Fruit fly (Drosophila melanogaster) whole organism, embryonic: ENCODE results near the gene GCC88.
A peak's percentile ranks its signal among the peaks of the same experiment; 100 is the strongest.

ENCODE experiments used
- B-H2 ChIP-seq: fragments of 200-800 bp; sonication (Bioruptor generic); optimal IDR thresholded peaks from 2 replicates; lab custom pipeline; 2018; ENCODE audit warnings: missing biosample characterization, mild to moderate bottlenecking, missing genetic modification characterization
- CG10321 ChIP-seq: fragments of 200-800 bp; sonication (Bioruptor generic); IDR thresholded peaks from 2 replicates; pipeline ENCODE4 v1.3.6; 2022; ENCODE audit warnings: missing biosample characterization, missing genetic modification characterization
- CG11696 ChIP-seq: fragments of 200-800 bp; sonication (Bioruptor generic); IDR thresholded peaks from 2 replicates; pipeline ENCODE4 v1.3.6; 2022; ENCODE audit warnings: missing biosample characterization, missing genetic modification characterization
- CG12071 ChIP-seq: fragments of 200-800 bp; sonication (Bioruptor generic); optimal IDR thresholded peaks from 3 replicates; lab custom pipeline; 2018; ENCODE audit warnings: missing biosample characterization, mild to moderate bottlenecking, missing genetic modification characterization
- CG12155 ChIP-seq: fragments of 200-800 bp; sonication (Bioruptor generic); optimal IDR thresholded peaks from 3 replicates; lab custom pipeline; 2016; ENCODE audit warnings: missing biosample characterization, missing genetic modification characterization
- CG12942 ChIP-seq: fragments of 200-800 bp; sonication (Bioruptor generic); optimal IDR thresholded peaks from 3 replicates; lab custom pipeline; 2016; ENCODE audit warnings: missing biosample characterization, missing genetic modification characterization
- CG14014 ChIP-seq: fragments of 200-800 bp; sonication (Bioruptor generic); IDR thresholded peaks from 2 replicates; pipeline ENCODE4 v1.3.6; 2022; ENCODE audit warnings: missing biosample characterization, missing genetic modification characterization
- CG16779 ChIP-seq: fragments of 200-800 bp; sonication (Bioruptor generic); IDR thresholded peaks from 2 replicates; pipeline ENCODE4 v1.3.6; 2022; ENCODE audit warnings: missing biosample characterization, missing genetic modification characterization
- CG17568 ChIP-seq: fragments of 200-800 bp; sonication (Bioruptor generic); optimal IDR thresholded peaks from 2 replicates; lab custom pipeline; 2018; ENCODE audit warnings: missing biosample characterization, mild to moderate bottlenecking, missing genetic modification characterization, moderate library complexity
- CG18476 ChIP-seq: fragments of 200-800 bp; sonication (Bioruptor generic); optimal IDR thresholded peaks from 2 replicates; lab custom pipeline; 2016; ENCODE audit warnings: missing biosample characterization, mild to moderate bottlenecking, missing genetic modification characterization
- CG2116 ChIP-seq: fragments of 200-800 bp; sonication (Bioruptor generic); optimal IDR thresholded peaks from 3 replicates; lab custom pipeline; 2018; ENCODE audit warnings: missing biosample characterization, mild to moderate bottlenecking, missing genetic modification characterization
- CG2120 ChIP-seq: fragments of 200-800 bp; sonication (Bioruptor generic); optimal IDR thresholded peaks from 3 replicates; lab custom pipeline; 2016; ENCODE audit warnings: missing biosample characterization, missing genetic modification characterization
- CG2678 ChIP-seq: fragments of 200-800 bp; sonication (Bioruptor generic); optimal IDR thresholded peaks from 3 replicates; lab custom pipeline; 2019; ENCODE audit warnings: missing biosample characterization, mild to moderate bottlenecking, missing genetic modification characterization, moderate library complexity
- CG31224 ChIP-seq: fragments of 200-800 bp; sonication (Bioruptor generic); IDR thresholded peaks from 2 replicates; pipeline ENCODE4 v1.3.6; 2022; ENCODE audit warnings: missing biosample characterization, missing genetic modification characterization
- CG31365 ChIP-seq: fragments of 200-800 bp; sonication (Bioruptor generic); optimal IDR thresholded peaks from 2 replicates; lab custom pipeline; 2018; ENCODE audit warnings: missing biosample characterization, mild to moderate bottlenecking, missing genetic modification characterization
- CG32767 ChIP-seq: fragments of 200-800 bp; sonication (Bioruptor generic); IDR thresholded peaks from 2 replicates; pipeline ENCODE4 v1.3.6; 2022; ENCODE audit warnings: missing biosample characterization, missing genetic modification characterization
- CG3281 ChIP-seq: fragments of 200-800 bp; sonication (Bioruptor generic); optimal IDR thresholded peaks from 3 replicates; lab custom pipeline; 2017; ENCODE audit warnings: missing biosample characterization, mild to moderate bottlenecking, missing genetic modification characterization
- CG4424 ChIP-seq: fragments of 200-800 bp; sonication (Bioruptor generic); optimal IDR thresholded peaks from 3 replicates; lab custom pipeline; 2016; ENCODE audit warnings: missing biosample characterization, missing genetic modification characterization
- CG6765 ChIP-seq: fragments of 200-800 bp; sonication (Bioruptor generic); optimal IDR thresholded peaks from 3 replicates; lab custom pipeline; 2017; ENCODE audit warnings: missing biosample characterization, mild to moderate bottlenecking, missing genetic modification characterization
- CG7556 ChIP-seq: fragments of 200-800 bp; sonication (Bioruptor generic); optimal IDR thresholded peaks from 2 replicates; lab custom pipeline; 2017; ENCODE audit warnings: missing biosample characterization, mild to moderate bottlenecking, missing genetic modification characterization
- CG7839 ChIP-seq: fragments of 200-800 bp; sonication (Bioruptor generic); optimal IDR thresholded peaks from 3 replicates; lab custom pipeline; 2018; ENCODE audit warnings: missing biosample characterization, mild to moderate bottlenecking, missing genetic modification characterization, moderate library complexity
- CG8478 ChIP-seq: fragments of >200 bp; optimal IDR thresholded peaks from 2 replicates; lab custom pipeline; 2018
- Camta ChIP-seq: fragments of 200-800 bp; sonication (Bioruptor generic); optimal IDR thresholded peaks from 2 replicates; lab custom pipeline; 2016; ENCODE audit warnings: missing biosample characterization, missing genetic modification characterization
- Dad ChIP-seq: fragments of 200-800 bp; sonication (Bioruptor generic); optimal IDR thresholded peaks from 3 replicates; lab custom pipeline; 2016; ENCODE audit warnings: missing biosample characterization, missing genetic modification characterization
- Hmr ChIP-seq: fragments of 200-800 bp; sonication (Bioruptor generic); optimal IDR thresholded peaks from 3 replicates; lab custom pipeline; 2017; ENCODE audit warnings: mild to moderate bottlenecking, missing biosample characterization, missing genetic modification reagents, missing genetic modification characterization
- Hr3 ChIP-seq: fragments of 200-800 bp; sonication (Bioruptor generic); optimal IDR thresholded peaks from 3 replicates; lab custom pipeline; 2016; ENCODE audit warnings: missing biosample characterization, missing genetic modification characterization
- Max ChIP-seq: fragments of 200-800 bp; sonication (Bioruptor generic); optimal IDR thresholded peaks from 2 replicates; lab custom pipeline; 2016; ENCODE audit warnings: missing biosample characterization, mild to moderate bottlenecking, missing genetic modification characterization
- NC2β ChIP-seq: fragments of 200-800 bp; sonication (Bioruptor generic); optimal IDR thresholded peaks from 2 replicates; lab custom pipeline; 2016; ENCODE audit warnings: missing biosample characterization, missing genetic modification characterization
- NfI ChIP-seq: fragments of 200-800 bp; sonication (Bioruptor generic); optimal IDR thresholded peaks from 3 replicates; lab custom pipeline; 2018; ENCODE audit warnings: missing biosample characterization, mild to moderate bottlenecking, missing genetic modification characterization, moderate library complexity
- Side ChIP-seq: fragments of 200-800 bp; sonication (Bioruptor generic); optimal IDR thresholded peaks from 2 replicates; lab custom pipeline; 2016; ENCODE audit warnings: missing biosample characterization, missing genetic modification characterization
- Sry-β ChIP-seq: fragments of 200-800 bp; sonication (Bioruptor generic); optimal IDR thresholded peaks from 2 replicates; lab custom pipeline; 2018; ENCODE audit warnings: missing biosample characterization, mild to moderate bottlenecking, missing genetic modification characterization, moderate library complexity
- Stat92E ChIP-seq, 3 experiments: fragments of >200 bp in 2 of 3; fragments of 200-800 bp in 1 of 3; sonication (Bioruptor generic) in 1 of 3; optimal IDR thresholded peaks; 2 replicates each; lab custom pipeline; 2017 to 2019; ENCODE audit warnings: missing biosample characterization in 3 of 3, missing genetic modification characterization in 3 of 3, mild to moderate bottlenecking in 1 of 3, moderate library complexity in 1 of 3
- az2 ChIP-seq: fragments of 200-800 bp; sonication (Bioruptor generic); optimal IDR thresholded peaks from 3 replicates; lab custom pipeline; 2016; ENCODE audit warnings: missing biosample characterization, missing genetic modification characterization
- fd3F ChIP-seq: fragments of 200-800 bp; sonication (Bioruptor generic); optimal IDR thresholded peaks from 2 replicates; lab custom pipeline; 2018; ENCODE audit warnings: missing biosample characterization, mild to moderate bottlenecking, missing genetic modification characterization, moderate library complexity
- jumu ChIP-seq: fragments of 200-800 bp; sonication (Bioruptor generic); optimal IDR thresholded peaks from 3 replicates; lab custom pipeline; 2016; ENCODE audit warnings: missing biosample characterization, missing genetic modification characterization
- nerfin-1 ChIP-seq: fragments of 200-800 bp; sonication (Bioruptor generic); optimal IDR thresholded peaks from 3 replicates; lab custom pipeline; 2019; ENCODE audit warnings: missing biosample characterization, mild to moderate bottlenecking, missing genetic modification characterization, moderate library complexity
- org-1 ChIP-seq: fragments of 200-800 bp; sonication (Bioruptor generic); optimal IDR thresholded peaks from 2 replicates; lab custom pipeline; 2017; ENCODE audit warnings: missing biosample characterization, missing genetic modification characterization
- otp ChIP-seq: fragments of 200-800 bp; sonication (Bioruptor generic); IDR thresholded peaks from 3 replicates; pipeline ENCODE4, ENCODE4 v1.3.6; 2022; ENCODE audit warnings: missing biosample characterization, missing genetic modification characterization
- p53 ChIP-seq: fragments of 200-800 bp; sonication (Bioruptor generic); optimal IDR thresholded peaks from 2 replicates; lab custom pipeline; 2016; ENCODE audit warnings: missing biosample characterization, missing genetic modification characterization
- peb ChIP-seq: fragments of 200-800 bp; sonication (Bioruptor generic); IDR thresholded peaks from 2 replicates; pipeline ENCODE4 v1.3.6; 2022; ENCODE audit warnings: missing biosample characterization, missing genetic modification characterization
- pfk ChIP-seq: fragments of 200-800 bp; sonication (Bioruptor generic); optimal IDR thresholded peaks from 2 replicates; lab custom pipeline; 2018; ENCODE audit warnings: missing biosample characterization, mild to moderate bottlenecking, missing genetic modification characterization, moderate library complexity
- prd ChIP-seq, 3 experiments: fragments of >200 bp in 2 of 3; fragments of 200-800 bp in 1 of 3; sonication (Bioruptor generic) in 1 of 3; optimal IDR thresholded peaks in 2 of 3; IDR thresholded peaks in 1 of 3; 2 replicates in 2 of 3; 3 replicates in 1 of 3; pipeline versions ENCODE4 v1.3.6 to Lab custom; 2017 to 2022; ENCODE audit warnings: missing biosample characterization in 1 of 3, missing genetic modification characterization in 1 of 3
- ranshi ChIP-seq: fragments of 200-800 bp; sonication (Bioruptor generic); IDR thresholded peaks from 2 replicates; pipeline ENCODE4 v1.3.6; 2022; ENCODE audit warnings: missing biosample characterization, missing genetic modification characterization
- sim ChIP-seq: fragments of 200-800 bp; sonication (Bioruptor generic); IDR thresholded peaks from 2 replicates; pipeline ENCODE4 v1.3.6; 2022; ENCODE audit warnings: missing biosample characterization, missing genetic modification characterization
- sima ChIP-seq: fragments of 200-800 bp; sonication (Bioruptor generic); optimal IDR thresholded peaks from 2 replicates; lab custom pipeline; 2016; ENCODE audit warnings: missing biosample characterization, missing genetic modification characterization
- sr ChIP-seq: fragments of 200-800 bp; sonication (Bioruptor generic); IDR thresholded peaks from 3 replicates; pipeline ENCODE4 v1.3.6; 2022; ENCODE audit warnings: missing biosample characterization, missing genetic modification characterization
- trh ChIP-seq: fragments of 200-800 bp; sonication (Bioruptor generic); optimal IDR thresholded peaks from 2 replicates; lab custom pipeline; 2016; ENCODE audit warnings: missing biosample characterization, missing genetic modification characterization
- tup ChIP-seq: fragments of 200-800 bp; sonication (Bioruptor generic); optimal IDR thresholded peaks from 2 replicates; lab custom pipeline; 2016; ENCODE audit warnings: missing biosample characterization, mild to moderate bottlenecking, missing genetic modification characterization, moderate library complexity
- wek ChIP-seq: fragments of 200-800 bp; sonication (Bioruptor generic); optimal IDR thresholded peaks from 3 replicates; lab custom pipeline; 2018; ENCODE audit warnings: missing biosample characterization, mild to moderate bottlenecking, missing genetic modification characterization, moderate library complexity

GCC88 gene

DNA sequence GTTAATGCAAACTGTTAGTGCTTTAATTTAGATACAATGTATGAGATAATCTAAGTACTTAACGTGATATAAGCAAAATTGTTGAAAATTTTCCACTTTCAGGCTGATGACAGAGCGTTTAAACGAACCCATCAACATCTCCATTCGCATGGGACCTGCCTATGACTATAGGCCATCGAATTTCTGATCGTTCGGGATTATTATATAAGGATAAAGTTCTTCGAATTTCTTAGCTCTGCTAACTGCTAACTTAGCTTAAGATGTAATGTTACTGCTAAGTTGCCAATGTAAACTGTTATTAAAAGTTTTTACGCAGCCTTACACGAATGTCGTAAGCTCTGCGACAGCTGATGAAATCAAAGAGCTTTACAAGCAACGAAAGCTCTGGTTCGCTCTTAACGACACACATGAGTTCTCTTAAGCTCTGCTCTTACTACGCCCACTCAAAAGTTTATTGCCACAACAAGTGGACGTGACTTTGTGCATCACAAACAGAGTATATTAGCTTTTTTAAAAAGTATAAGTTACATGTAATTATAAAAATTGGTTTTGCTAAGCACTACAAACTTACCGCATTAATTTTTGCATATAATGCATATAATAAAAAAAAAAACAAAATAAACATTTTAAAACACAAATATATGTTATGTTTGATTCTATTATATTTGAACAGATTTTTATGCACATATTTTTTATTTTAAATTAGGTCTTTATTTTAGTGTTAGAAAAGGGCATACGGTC lies 33.6 kb downstream of the GCC88 start (continued):
- TF ChIP-seq az2 (GFP tag; lab: Kevin White, UChicago) (peak; percentile 96), CG2120 (GFP tag; lab: Kevin White, UChicago) (peak; percentile 98), prd (optimal IDR thresholded peaks at IDR 0.05; lab: Kevin White, UChicago) (no peak), prd (GFP tag; IDR thresholded peaks at IDR 0.05; lab: Robert Waterston, UW) (peak; percentile 98), CG18476 (GFP tag; lab: Kevin White, UChicago) (peak; percentile 96), tup (GFP tag; lab: Kevin White, UChicago) (peak; percentile 69), CG17568 (GFP tag; lab: Kevin White, UChicago) (peak; percentile 91), CG32767 (GFP tag; lab: Robert Waterston, UW) (peak; percentile 99), jumu (peak; percentile 85), p53 (GFP tag; lab: Kevin White, UChicago) (peak; percentile 29), CG7556 (GFP tag; lab: Kevin White, UChicago) (peak; percentile 100), Max (GFP tag; lab: Kevin White, UChicago) (peak; percentile 97), Dad (GFP tag; lab: Kevin White, UChicago) (peak; percentile 95), org-1 (GFP tag; lab: Kevin White, UChicago) (peak; percentile 98), CG8478 (lab: Kevin White, UChicago) (no peak), CG31224 (peak; percentile 96), wek (GFP tag; lab: Kevin White, UChicago) (peak; percentile 57), trh (peak; percentile 98), sr (peak; percentile 94), sima (no peak), CG12942 (GFP tag; lab: Kevin White, UChicago) (peak; percentile 95), Hmr (GFP tag; lab: Kevin White, UChicago) (peak; percentile 99), Hr3 (GFP tag; lab: Kevin White, UChicago) (peak; percentile 99), CG12071 (GFP tag; lab: Kevin White, UChicago) (peak; percentile 91), CG10321 (GFP tag; lab: Robert Waterston, UW) (peak; percentile 79), ranshi (GFP tag; lab: Robert Waterston, UW) (peak; percentile 97), CG12155 (GFP tag; lab: Kevin White, UChicago) (peak; percentile 94), CG16779 (GFP tag; lab: Robert Waterston, UW) (peak; percentile 91), CG2116 (GFP tag; lab: Kevin White, UChicago) (peak; percentile 79), pfk (GFP tag; lab: Kevin White, UChicago) (peak; percentile 50), B-H2 (peak; percentile 93), CG4424 (GFP tag; lab: Kevin White, UChicago) (peak; percentile 98), NC2β (GFP tag; lab: Kevin White, UChicago) (peak; percentile 55), Camta (GFP tag; lab: Kevin White, UChicago) (peak; percentile 89), CG3281 (GFP tag; lab: Kevin White, UChicago) (peak; percentile 99), CG2678 (peak; percentile 100), otp (peak; percentile 90), peb (peak; percentile 97), CG11696 (GFP tag; lab: Robert Waterston, UW) (peak; percentile 86), Stat92E (GFP tag; optimal IDR thresholded peaks at IDR 0.05; lab: Kevin White, UChicago) (peak in 1 of 3 experiments; percentile 99), CG7839 (tag; lab: Kevin White, UChicago) (peak; percentile 100), sim (peak; percentile 92), fd3F (GFP tag; lab: Kevin White, UChicago) (peak; percentile 98), CG31365 (tag; lab: Kevin White, UChicago) (peak; percentile 66), Sry-β (GFP tag; lab: Kevin White, UChicago) (peak; percentile 64), CG14014 (GFP tag; lab: Robert Waterston, UW) (peak; percentile 98), CG6765 (GFP tag; lab: Kevin White, UChicago) (peak; percentile 98), NfI (GFP tag; lab: Kevin White, UChicago) (peak; percentile 98), Side (GFP tag; lab: Kevin White, UChicago) (peak; percentile 59), nerfin-1 (tag; lab: Kevin White, UChicago) (peak; percentile 99)
